Worm (Caenorhabditis elegans) whole organism, midembryonic: ENCODE data around the gene R02F11.9.

ENCODE experiments used
- T22C8.4 ChIP-seq: fragments of 200-800 bp; sonication (Bioruptor generic); IDR thresholded peaks from 2 replicates; pipeline ENCODE4 v1.3.6; 2022; ENCODE audit warnings: missing genetic modification characterization, missing compliant biosample characterization
- cog-1 ChIP-seq: sonication (generic microtip); optimal IDR thresholded peaks from 2 replicates; lab custom pipeline; 2016; ENCODE audit warnings: missing genetic modification characterization, missing compliant biosample characterization
- flt-1 ChIP-seq: fragments of 200-800 bp; sonication (Bioruptor generic); IDR thresholded peaks from 2 replicates; pipeline ENCODE4 v1.3.6; 2022; ENCODE audit warnings: missing genetic modification characterization, missing compliant biosample characterization
- klf-2 ChIP-seq: fragments of 200-800 bp; sonication (Bioruptor generic); conservative IDR thresholded peaks from 2 replicates; pipeline ENCODE4 v1.3.6; 2022; ENCODE audit warnings: missing genetic modification reagents, missing genetic modification characterization, missing compliant biosample characterization
- med-1 ChIP-seq: sonication (generic microtip); optimal IDR thresholded peaks from 2 replicates; lab custom pipeline; 2017; ENCODE audit warnings: missing genetic modification characterization, mild to moderate bottlenecking, missing compliant biosample characterization, antibody characterized with exemption, missing genetic modification reagents; ENCODE audit not compliant: insufficient read depth
- ref-1 ChIP-seq: fragments of 200-800 bp; sonication (Bioruptor generic); conservative IDR thresholded peaks from 2 replicates; pipeline ENCODE4 v1.3.6; 2022; ENCODE audit warnings: missing genetic modification reagents, missing genetic modification characterization, missing compliant biosample characterization
- tab-1 ChIP-seq: fragments of 200-800 bp; sonication (Bioruptor generic); IDR thresholded peaks from 2 replicates; pipeline ENCODE4 v1.3.6; 2022; ENCODE audit warnings: missing genetic modification characterization, missing compliant biosample characterization
- ztf-23 ChIP-seq: fragments of 200-800 bp; sonication (Bioruptor generic); IDR thresholded peaks from 2 replicates; pipeline ENCODE4 v1.3.6; 2022; ENCODE audit warnings: missing genetic modification reagents, missing genetic modification characterization, missing compliant biosample characterization
- ztf-29 ChIP-seq: fragments of 200-800 bp; sonication (Bioruptor generic); IDR thresholded peaks from 2 replicates; pipeline ENCODE4 v1.3.6; 2022; ENCODE audit warnings: missing genetic modification reagents, missing genetic modification characterization, missing compliant biosample characterization

ce11 chrV:4785333-4785852, 1.9 kb upstream of the R02F11.9 start, which contains the start of the genes Y60C6A.2 and Y60C6A.3:
- TF ChIP-seq cog-1 (tag; lab: Kevin White, UChicago) = no peak
- TF ChIP-seq klf-2 (GFP tag; lab: Robert Waterston, UW) = no peak
- TF ChIP-seq tab-1 = no peak
- TF ChIP-seq med-1 (GFP tag; lab: Kevin White, UChicago) = no peak
- no peak for TF ChIP-seq flt-1 (GFP tag; lab: Robert Waterston, UW)
- no peak for TF ChIP-seq ztf-23 (GFP tag; lab: Robert Waterston, UW)
- no peak for TF ChIP-seq ztf-29 (GFP tag; lab: Robert Waterston, UW)
- no peak for TF ChIP-seq T22C8.4 (GFP tag; lab: Robert Waterston, UW)
- TF ChIP-seq ref-1 (GFP tag; lab: Robert Waterston, UW) = no peak
